Comparison of ENCODE assay signal across 6 worm cellular contexts in genomic region chrIV:11469698-11470591, ce11.
TF ChIP-seq lines count a peak whose summit lies in the region.

C10C6.13 (minus strand) TSS chrIV:11469748.
wht-2 (plus strand) TSS chrIV:11470436.

TF ChIP-seq in whole organism, L1 larva, 84 proteins besides CTCF, POLR2A, EP300 and RAD21:
- TF ChIP-seq elt-2 (tag; optimal IDR thresholded peaks at IDR 0.05; lab: Kevin White, UChicago), result peak; percentile 53
- TF ChIP-seq sox-4 (tag; optimal IDR thresholded peaks at IDR 0.05; lab: Kevin White, UChicago), result no peak

TF ChIP-seq in whole organism, L2 larva, 48 proteins besides CTCF, POLR2A, EP300 and RAD21:
- TF ChIP-seq R02D3.7 (tag; optimal IDR thresholded peaks at IDR 0.05; lab: Kevin White, UChicago) (no peak), nhr-11 (tag; optimal IDR thresholded peaks at IDR 0.05; lab: Kevin White, UChicago) (no peak), nhr-10 (tag; optimal IDR thresholded peaks at IDR 0.05; lab: Kevin White, UChicago) (no peak), fos-1 (tag; optimal IDR thresholded peaks at IDR 0.05; lab: Kevin White, UChicago) (peak; percentile 2), nhr-12 (tag; optimal IDR thresholded peaks at IDR 0.05; lab: Kevin White, UChicago) (no peak), ztf-1 (GFP tag; conservative IDR thresholded peaks at IDR 0.05; lab: Robert Waterston, UW) (no peak)
TF ChIP-seq in whole organism, L2 larva: peak in this region for 1.

TF ChIP-seq in whole organism, L3 larva, 47 proteins besides CTCF, POLR2A, EP300 and RAD21:
- TF ChIP-seq pha-4 (tag; optimal IDR thresholded peaks at IDR 0.05; lab: Kevin White, UChicago) (peak; percentile 19), elt-2 (tag; optimal IDR thresholded peaks at IDR 0.05; lab: Kevin White, UChicago) (peak; percentile 82), pqm-1 (tag; optimal IDR thresholded peaks at IDR 0.05; lab: Kevin White, UChicago) (peak; percentile 62), lin-39 (tag; optimal IDR thresholded peaks at IDR 0.05; lab: Kevin White, UChicago) (no peak), aly-2 (tag; optimal IDR thresholded peaks at IDR 0.05; lab: Kevin White, UChicago) (no peak)

TF ChIP-seq in whole organism, L4 larva, 104 proteins besides CTCF, POLR2A, EP300 and RAD21 (continues in another document):
- TF ChIP-seq spr-1 (tag; optimal IDR thresholded peaks at IDR 0.05; lab: Kevin White, UChicago), result no peak
- TF ChIP-seq ceh-62 (tag; optimal IDR thresholded peaks at IDR 0.05; lab: Kevin White, UChicago), result no peak
- TF ChIP-seq ceh-44 (GFP tag; IDR thresholded peaks at IDR 0.05; lab: Robert Waterston, UW), result no peak
- no peak for TF ChIP-seq fkh-10 (GFP tag; optimal IDR thresholded peaks at IDR 0.05; lab: Kevin White, UChicago)
- TF ChIP-seq dpl-1 (GFP tag; optimal IDR thresholded peaks at IDR 0.05; lab: Kevin White, UChicago), result no peak
- TF ChIP-seq hlh-30 (tag; optimal IDR thresholded peaks at IDR 0.05; lab: Kevin White, UChicago; ENCODE audit: insufficient read depth), result no peak
- TF ChIP-seq R02D3.7 (tag; optimal IDR thresholded peaks at IDR 0.05; lab: Kevin White, UChicago), result no peak
- no peak for TF ChIP-seq ctbp-1 (GFP tag; IDR thresholded peaks at IDR 0.05; lab: Robert Waterston, UW)
- TF ChIP-seq tra-1 (GFP tag; IDR thresholded peaks at IDR 0.05; lab: Robert Waterston, UW), result no peak
- TF ChIP-seq aha-1 (tag; lab: Kevin White, UChicago), result peak; percentile 58
- peak; percentile 72 for TF ChIP-seq dve-1 (tag; optimal IDR thresholded peaks at IDR 0.05; lab: Kevin White, UChicago; ENCODE audit: insufficient read depth)
- TF ChIP-seq mes-2 (tag; optimal IDR thresholded peaks at IDR 0.05; lab: Kevin White, UChicago; ENCODE audit: poor library complexity, severe bottlenecking), result no peak
- TF ChIP-seq ZK546.5 (tag; optimal IDR thresholded peaks at IDR 0.05; lab: Kevin White, UChicago), result no peak
- no peak for TF ChIP-seq mep-1 (tag; optimal IDR thresholded peaks at IDR 0.05; lab: Kevin White, UChicago)
- TF ChIP-seq egl-43 (GFP tag; IDR thresholded peaks at IDR 0.05; lab: Robert Waterston, UW), result no peak
- TF ChIP-seq daf-16 (GFP tag; optimal IDR thresholded peaks at IDR 0.05; lab: Kevin White, UChicago), result no peak
- peak; percentile 95 for TF ChIP-seq daf-16 (tag; optimal IDR thresholded peaks at IDR 0.05; lab: Kevin White, UChicago)
- no peak for TF ChIP-seq F49E8.2 (tag; optimal IDR thresholded peaks at IDR 0.05; lab: Kevin White, UChicago; ENCODE audit: borderline replicate concordance)
- TF ChIP-seq nhr-76 (tag; optimal IDR thresholded peaks at IDR 0.05; lab: Kevin White, UChicago), result no peak
- no peak for TF ChIP-seq daf-12 (tag; optimal IDR thresholded peaks at IDR 0.05; lab: Kevin White, UChicago)
- TF ChIP-seq duxl-1 (tag; optimal IDR thresholded peaks at IDR 0.05; lab: Kevin White, UChicago; ENCODE audit: poor library complexity), result no peak
- TF ChIP-seq nhr-42 (GFP tag; IDR thresholded peaks at IDR 0.05; lab: Robert Waterston, UW), result no peak
- no peak for TF ChIP-seq hif-1 (tag; optimal IDR thresholded peaks at IDR 0.05; lab: Kevin White, UChicago)
- TF ChIP-seq mxl-3 (GFP tag; optimal IDR thresholded peaks at IDR 0.05; lab: Kevin White, UChicago), result no peak
- no peak for TF ChIP-seq cey-2 (tag; optimal IDR thresholded peaks at IDR 0.05; lab: Kevin White, UChicago; ENCODE audit: borderline replicate concordance, insufficient read depth)
- TF ChIP-seq egl-27 (tag; optimal IDR thresholded peaks at IDR 0.05; lab: Kevin White, UChicago), result no peak
- no peak for TF ChIP-seq nhr-237 (tag; optimal IDR thresholded peaks at IDR 0.05; lab: Kevin White, UChicago)

TF ChIP-seq in whole organism, late embryonic, 69 proteins besides CTCF, POLR2A, EP300 and RAD21:
- TF ChIP-seq ceh-9 (tag; optimal IDR thresholded peaks at IDR 0.05; lab: Kevin White, UChicago) (no peak), elt-2 (tag; optimal IDR thresholded peaks at IDR 0.05; lab: Kevin White, UChicago) (peak; percentile 85)

TF ChIP-seq in whole organism, young adult, 124 proteins besides CTCF, POLR2A, EP300 and RAD21:
- TF ChIP-seq attf-5 (GFP tag; optimal IDR thresholded peaks at IDR 0.05; lab: Kevin White, UChicago) (no peak), F39B2.1 (GFP tag; IDR thresholded peaks at IDR 0.05; lab: Robert Waterston, UW) (no peak), xnd-1 (tag; optimal IDR thresholded peaks at IDR 0.05; lab: Kevin White, UChicago) (peak; percentile 71), madf-6 (GFP tag; IDR thresholded peaks at IDR 0.05; lab: Robert Waterston, UW) (peak; percentile 71), F33H1.4 (GFP tag; IDR thresholded peaks at IDR 0.05; lab: Robert Waterston, UW) (peak; percentile 80), nfya-1 (tag; optimal IDR thresholded peaks at IDR 0.05; lab: Kevin White, UChicago; ENCODE audit: borderline replicate concordance, insufficient read depth) (no peak), lsl-1 (GFP tag; optimal IDR thresholded peaks at IDR 0.05; lab: Kevin White, UChicago) (peak; percentile 86), B0019.2 (GFP tag; conservative IDR thresholded peaks at IDR 0.05; lab: Robert Waterston, UW) (no peak), nhr-80 (tag; optimal IDR thresholded peaks at IDR 0.05; lab: Kevin White, UChicago) (peak; percentile 29), hlh-12 (tag; optimal IDR thresholded peaks at IDR 0.05; lab: Kevin White, UChicago) (no peak), Y95B8A.8 (GFP tag; IDR thresholded peaks at IDR 0.05; lab: Robert Waterston, UW) (no peak)
